Fruit fly (Drosophila melanogaster) whole organism, embryonic: ENCODE measurements around the gene CG13384.

Source experiments
- BEAF-32 ChIP-seq: fragments of 200-800 bp; sonication (Bioruptor generic); optimal IDR thresholded peaks from 3 replicates; lab custom pipeline; 2017; ENCODE audit warnings: missing biosample characterization, missing genetic modification characterization, mild to moderate bottlenecking, moderate library complexity, missing genetic modification reagents
- CG10209 ChIP-seq: fragments of 200-800 bp; sonication (Bioruptor generic); optimal IDR thresholded peaks from 3 replicates; lab custom pipeline; 2017; ENCODE audit warnings: missing biosample characterization, mild to moderate bottlenecking, missing genetic modification characterization, missing genetic modification reagents
- CG11456 ChIP-seq: fragments of 200-800 bp; sonication (Bioruptor generic); IDR thresholded peaks from 3 replicates; pipeline ENCODE4 v1.3.6; 2022; ENCODE audit warnings: missing biosample characterization, missing genetic modification characterization
- CG12071 ChIP-seq: fragments of 200-800 bp; sonication (Bioruptor generic); optimal IDR thresholded peaks from 3 replicates; lab custom pipeline; 2018; ENCODE audit warnings: missing biosample characterization, mild to moderate bottlenecking, missing genetic modification characterization
- CG13123 ChIP-seq: fragments of 200-800 bp; sonication (Bioruptor generic); optimal IDR thresholded peaks from 2 replicates; lab custom pipeline; 2016; ENCODE audit warnings: missing biosample characterization, missing genetic modification characterization
- CG15479 ChIP-seq: fragments of 200-800 bp; sonication (Bioruptor generic); optimal IDR thresholded peaks from 3 replicates; lab custom pipeline; 2019; ENCODE audit warnings: missing biosample characterization, mild to moderate bottlenecking, missing genetic modification characterization, moderate library complexity
- CG1832 ChIP-seq: fragments of 200-800 bp; sonication (Bioruptor generic); optimal IDR thresholded peaks from 2 replicates; lab custom pipeline; 2017; ENCODE audit warnings: missing biosample characterization, mild to moderate bottlenecking, missing genetic modification characterization, inconsistent platforms
- CG2199 ChIP-seq: fragments of 200-800 bp; sonication (Bioruptor generic); IDR thresholded peaks from 3 replicates; pipeline ENCODE4 v1.3.6; 2022; ENCODE audit warnings: missing biosample characterization, missing genetic modification characterization
- CG2875 ChIP-seq: fragments of 200-800 bp; sonication (Bioruptor generic); optimal IDR thresholded peaks from 2 replicates; lab custom pipeline; 2017; ENCODE audit warnings: missing biosample characterization, mild to moderate bottlenecking, missing genetic modification characterization, missing genetic modification reagents
- CG31224 ChIP-seq: fragments of 200-800 bp; sonication (Bioruptor generic); IDR thresholded peaks from 2 replicates; pipeline ENCODE4 v1.3.6; 2022; ENCODE audit warnings: missing biosample characterization, missing genetic modification characterization
- CG43689 ChIP-seq: fragments of 200-800 bp; sonication (Bioruptor generic); IDR thresholded peaks from 2 replicates; pipeline ENCODE4 v1.3.6; 2022; ENCODE audit warnings: missing biosample characterization, missing genetic modification characterization
- CG5245 ChIP-seq: fragments of 200-800 bp; sonication (Bioruptor generic); optimal IDR thresholded peaks from 3 replicates; lab custom pipeline; 2016; ENCODE audit warnings: missing biosample characterization, missing genetic modification characterization
- CG7357 ChIP-seq: fragments of 200-800 bp; sonication (Bioruptor generic); IDR thresholded peaks from 3 replicates; pipeline ENCODE4 v1.3.6; 2022; ENCODE audit warnings: missing biosample characterization, missing genetic modification characterization
- CG7963 ChIP-seq: fragments of 200-800 bp; sonication (Bioruptor generic); IDR thresholded peaks from 3 replicates; pipeline ENCODE4 v1.3.6; 2022; ENCODE audit warnings: missing biosample characterization, missing genetic modification characterization; ENCODE audit not compliant: partially characterized antibody
- CG8944 ChIP-seq: fragments of 200-800 bp; sonication (Bioruptor generic); optimal IDR thresholded peaks from 3 replicates; lab custom pipeline; 2016; ENCODE audit warnings: missing biosample characterization, missing genetic modification characterization
- CG9437 ChIP-seq: fragments of 200-800 bp; sonication (Bioruptor generic); optimal IDR thresholded peaks from 2 replicates; lab custom pipeline; 2018; ENCODE audit warnings: missing biosample characterization, mild to moderate bottlenecking, missing genetic modification characterization
- D ChIP-seq, 2 experiments: fragments of 200-800 bp in 1 of 2; fragments of >200 bp in 1 of 2; sonication (Bioruptor generic) in 1 of 2; optimal IDR thresholded peaks; 2 replicates in 1 of 2; 3 replicates in 1 of 2; lab custom pipeline; 2017; ENCODE audit warnings: mild to moderate bottlenecking in 1 of 2, missing biosample characterization in 1 of 2, missing genetic modification characterization in 1 of 2, missing genetic modification reagents in 1 of 2
- D19A ChIP-seq: fragments of 200-800 bp; optimal IDR thresholded peaks from 3 replicates; lab custom pipeline; 2019; ENCODE audit warnings: missing biosample characterization, mild to moderate bottlenecking, missing genetic modification characterization, moderate library complexity
- Dbx ChIP-seq: fragments of 200-800 bp; sonication (Bioruptor generic); IDR thresholded peaks from 3 replicates; pipeline ENCODE4 v1.3.6; 2022; ENCODE audit warnings: missing biosample characterization, missing genetic modification characterization
- Dll ChIP-seq: fragments of 200-800 bp; sonication (Bioruptor generic); IDR thresholded peaks from 4 replicates; pipeline ENCODE4 v1.3.6; 2022; ENCODE audit warnings: missing biosample characterization, missing genetic modification characterization; ENCODE audit not compliant: partially characterized antibody
- Dp ChIP-seq: fragments of 200-800 bp; sonication (Bioruptor generic); optimal IDR thresholded peaks from 2 replicates; lab custom pipeline; 2018; ENCODE audit warnings: missing biosample characterization, mild to moderate bottlenecking, missing genetic modification characterization, moderate library complexity
- Hr78 ChIP-seq, 2 experiments: fragments of 200-800 bp in 1 of 2; fragments of >200 bp in 1 of 2; sonication (Bioruptor generic) in 1 of 2; optimal IDR thresholded peaks; 2 replicates each; lab custom pipeline; 2017 to 2019; ENCODE audit warnings: missing biosample characterization in 2 of 2, missing genetic modification characterization in 2 of 2, mild to moderate bottlenecking in 1 of 2, moderate library complexity in 1 of 2
- Med ChIP-seq: fragments of 200-800 bp; sonication (Bioruptor generic); peaks from one replicate; lab custom pipeline; 2016; ENCODE audit warnings: missing biosample characterization, missing genetic modification characterization, mild to moderate bottlenecking, inconsistent platforms, moderate library complexity
- Meics ChIP-seq: fragments of 200-800 bp; sonication (Bioruptor generic); optimal IDR thresholded peaks from 2 replicates; lab custom pipeline; 2017; ENCODE audit warnings: missing biosample characterization, mild to moderate bottlenecking, missing genetic modification characterization
- NC2α ChIP-seq: fragments of 200-800 bp; sonication (Bioruptor generic); optimal IDR thresholded peaks from 2 replicates; lab custom pipeline; 2016; ENCODE audit warnings: missing biosample characterization, missing genetic modification characterization
- Trl ChIP-seq, 3 experiments: fragments of >200 bp in 2 of 3; fragments of 200-800 bp in 1 of 3; sonication (Bioruptor generic) in 1 of 3; optimal IDR thresholded peaks; 2 replicates in 1 of 3; 3 replicates in 2 of 3; lab custom pipeline; 2016 to 2017; ENCODE audit warnings: missing biosample characterization in 1 of 3, missing genetic modification characterization in 1 of 3
- Xrp1 ChIP-seq: fragments of 200-800 bp; sonication (Bioruptor generic); IDR thresholded peaks from 2 replicates; pipeline ENCODE4 v1.3.6; 2022; ENCODE audit warnings: missing biosample characterization, missing genetic modification characterization
- ap ChIP-seq: fragments of 200-800 bp; sonication (Bioruptor generic); IDR thresholded peaks from 2 replicates; pipeline ENCODE4 v1.3.6; 2022; ENCODE audit warnings: missing biosample characterization, missing genetic modification characterization
- dpn ChIP-seq, 2 experiments: fragments of 200-800 bp; sonication (Bioruptor generic); optimal IDR thresholded peaks; 3 replicates each; lab custom pipeline; 2016; ENCODE audit warnings: missing biosample characterization in 2 of 2, missing genetic modification characterization in 2 of 2
- en ChIP-seq: fragments of 200-800 bp; sonication (Bioruptor generic); optimal IDR thresholded peaks from 2 replicates; lab custom pipeline; 2016; ENCODE audit warnings: missing biosample characterization, missing genetic modification characterization
- fu2 ChIP-seq: fragments of 200-800 bp; sonication (Bioruptor generic); optimal IDR thresholded peaks from 2 replicates; lab custom pipeline; 2016; ENCODE audit warnings: missing biosample characterization, missing genetic modification characterization
- gcm2 ChIP-seq: fragments of 200-800 bp; sonication (Bioruptor generic); optimal IDR thresholded peaks from 2 replicates; lab custom pipeline; 2016; ENCODE audit warnings: missing biosample characterization, missing genetic modification characterization
- ham ChIP-seq: fragments of 200-800 bp; sonication (Bioruptor generic); IDR thresholded peaks from 2 replicates; pipeline ENCODE4 v1.3.6; 2022; ENCODE audit warnings: missing biosample characterization, missing genetic modification characterization
- ind ChIP-seq: fragments of 200-800 bp; sonication (Bioruptor generic); optimal IDR thresholded peaks from 3 replicates; lab custom pipeline; 2016; ENCODE audit warnings: missing biosample characterization, missing genetic modification characterization
- jigr1 ChIP-seq: fragments of 200-800 bp; sonication (Bioruptor generic); IDR thresholded peaks from 3 replicates; pipeline ENCODE4 v1.3.6; 2022; ENCODE audit warnings: missing biosample characterization, missing genetic modification characterization
- kah ChIP-seq: fragments of 200-800 bp; sonication (Bioruptor generic); optimal IDR thresholded peaks from 2 replicates; lab custom pipeline; 2018; ENCODE audit warnings: missing biosample characterization, mild to moderate bottlenecking, missing genetic modification characterization
- nau ChIP-seq: fragments of 200-800 bp; sonication (Bioruptor generic); optimal IDR thresholded peaks from 3 replicates; lab custom pipeline; 2017; ENCODE audit warnings: missing biosample characterization, mild to moderate bottlenecking, missing genetic modification characterization, missing genetic modification reagents
- pros ChIP-seq: fragments of 200-800 bp; sonication (Bioruptor generic); optimal IDR thresholded peaks from 3 replicates; lab custom pipeline; 2019; ENCODE audit warnings: missing biosample characterization, mild to moderate bottlenecking, missing genetic modification characterization, moderate library complexity
- ro ChIP-seq: fragments of 200-800 bp; sonication (Bioruptor generic); IDR thresholded peaks from 2 replicates; pipeline ENCODE4 v1.3.6; 2022; ENCODE audit warnings: missing biosample characterization, missing genetic modification characterization
- sens ChIP-seq: fragments of 200-800 bp; sonication (Bioruptor generic); peaks from one replicate; lab custom pipeline; 2016; ENCODE audit warnings: missing biosample characterization, missing genetic modification characterization
- so ChIP-seq: fragments of 200-800 bp; sonication (Bioruptor generic); IDR thresholded peaks from 3 replicates; pipeline ENCODE4 v1.3.6; 2022; ENCODE audit warnings: missing biosample characterization, missing genetic modification characterization
- tll ChIP-seq, 2 experiments: fragments of 200-800 bp in 1 of 2; fragments of >200 bp in 1 of 2; sonication (Bioruptor generic) in 1 of 2; optimal IDR thresholded peaks; 2 replicates each; lab custom pipeline; 2017 to 2019; ENCODE audit warnings: missing biosample characterization in 2 of 2, missing genetic modification characterization in 2 of 2, mild to moderate bottlenecking in 1 of 2, moderate library complexity in 1 of 2
- tup ChIP-seq: fragments of 200-800 bp; sonication (Bioruptor generic); optimal IDR thresholded peaks from 2 replicates; lab custom pipeline; 2016; ENCODE audit warnings: missing biosample characterization, mild to moderate bottlenecking, missing genetic modification characterization, moderate library complexity
- vnd ChIP-seq: fragments of 200-800 bp; sonication (Bioruptor generic); IDR thresholded peaks from 3 replicates; pipeline ENCODE4 v1.3.6; 2022; ENCODE audit warnings: missing biosample characterization, missing genetic modification characterization; ENCODE audit not compliant: partially characterized antibody
- z ChIP-seq: fragments of 200-800 bp; sonication (Bioruptor generic); IDR thresholded peaks from 3 replicates; pipeline ENCODE4 v1.3.6; 2022; ENCODE audit warnings: missing biosample characterization, missing genetic modification characterization

CG13384 gene

dm6 chr2L:8424662-8425208, 40.5 kb downstream of the CG13384 start (continued):
- no peak for TF ChIP-seq NC2α (GFP tag; lab: Kevin White, UChicago)
- no peak for TF ChIP-seq so
- no peak for TF ChIP-seq kah
- TF ChIP-seq z (GFP tag; lab: Robert Waterston, UW) = peak; percentile 44; the same call in 1 of the 3 replicates
- no peak for TF ChIP-seq ind (GFP tag; lab: Kevin White, UChicago)
- no peak for TF ChIP-seq Dbx (GFP tag; lab: Robert Waterston, UW)
- TF ChIP-seq nau (GFP tag; lab: Kevin White, UChicago) = no peak
- TF ChIP-seq CG1832 = peak; percentile 27
- peak; percentile 19 for TF ChIP-seq D (optimal IDR thresholded peaks at IDR 0.05; lab: Kevin White, UChicago)
- no peak for TF ChIP-seq D (GFP tag; optimal IDR thresholded peaks at IDR 0.05; lab: Kevin White, UChicago)
- TF ChIP-seq en (GFP tag; lab: Kevin White, UChicago) = no peak
- TF ChIP-seq vnd (GFP tag; lab: Robert Waterston, UW) = no peak
- no peak for TF ChIP-seq Xrp1 (GFP tag; lab: Robert Waterston, UW)
- no peak for TF ChIP-seq CG31224
- TF ChIP-seq CG8944 (GFP tag; lab: Kevin White, UChicago) = no peak
- TF ChIP-seq CG7963 (GFP tag; lab: Robert Waterston, UW) = no peak
- TF ChIP-seq Dp = no peak
- no peak for TF ChIP-seq CG10209 (GFP tag; lab: Kevin White, UChicago)
- TF ChIP-seq ap (GFP tag; lab: Robert Waterston, UW) = 0 out of 2 replicates have a peak, but pooled peaks have one; percentile 11
- TF ChIP-seq dpn (GFP tag; optimal IDR thresholded peaks at IDR 0.05; lab: Kevin White, UChicago) = no peak
- no peak for TF ChIP-seq ro (GFP tag; lab: Robert Waterston, UW)
- no peak for TF ChIP-seq ham (GFP tag; lab: Robert Waterston, UW)
- no peak for TF ChIP-seq Hr78 (GFP tag; optimal IDR thresholded peaks at IDR 0.05; lab: Kevin White, UChicago)
- TF ChIP-seq jigr1 (GFP tag; lab: Robert Waterston, UW) = no peak
- TF ChIP-seq pros (GFP tag; lab: Kevin White, UChicago) = peak; percentile 73
- TF ChIP-seq CG12071 (GFP tag; lab: Kevin White, UChicago) = no peak
- no peak for TF ChIP-seq CG2875 (GFP tag; lab: Kevin White, UChicago)
- TF ChIP-seq, all 482 proteins: peak for 22

dm6 chr2L:8425212-8425611, 41.0 kb downstream of the CG13384 start:
- TF ChIP-seq tup (GFP tag; lab: Kevin White, UChicago) (no peak), CG9437 (GFP tag; lab: Kevin White, UChicago) (no peak), gcm2 (GFP tag; lab: Kevin White, UChicago) (no peak), CG15479 (GFP tag; lab: Kevin White, UChicago) (no peak), Med (GFP tag; lab: Kevin White, UChicago) (peak; percentile 31), Trl (optimal IDR thresholded peaks at IDR 0.05; lab: Kevin White, UChicago) (peak in 1 of 2 experiments; percentile 15), Trl (GFP tag; optimal IDR thresholded peaks at IDR 0.05; lab: Kevin White, UChicago) (no peak), sens (GFP tag; lab: Kevin White, UChicago) (peak; percentile 12)

dm6 chr2L:8425962-8426759, 41.9 kb downstream of the CG13384 start:
- TF ChIP-seq CG13123 (GFP tag; lab: Kevin White, UChicago) = no peak
- no peak for TF ChIP-seq tll (GFP tag; optimal IDR thresholded peaks at IDR 0.05; lab: Kevin White, UChicago)
- TF ChIP-seq CG5245 = no peak
- TF ChIP-seq CG43689 (GFP tag; lab: Robert Waterston, UW) = no peak
- TF ChIP-seq BEAF-32 (GFP tag; lab: Kevin White, UChicago) = no peak
- TF ChIP-seq CG7357 (GFP tag; lab: Robert Waterston, UW) = no peak
- TF ChIP-seq fu2 (GFP tag; lab: Kevin White, UChicago) = no peak
- 0 out of 3 replicates have a peak, but pooled peaks have one; percentile 39 for TF ChIP-seq CG2199 (GFP tag; lab: Robert Waterston, UW)
- no peak for TF ChIP-seq Dll
- TF ChIP-seq D19A = no peak
- 0 out of 3 replicates have a peak, but pooled peaks have one; percentile 21 for TF ChIP-seq CG11456 (GFP tag; lab: Robert Waterston, UW)
- TF ChIP-seq pros (GFP tag; lab: Kevin White, UChicago) = peak; percentile 60
- no peak for TF ChIP-seq Meics (GFP tag; lab: Kevin White, UChicago)
